Worm (Caenorhabditis elegans) whole organism, L4 larva: Measurements from ENCODE around the gene C35A5.3.

Source experiments
- D1046.2 ChIP-seq: fragments of 200-800 bp; sonication (Bioruptor generic); IDR thresholded peaks from 2 replicates; pipeline ENCODE4 v1.3.6; 2022; ENCODE audit warnings: missing genetic modification characterization, missing compliant biosample characterization
- F26F4.8 ChIP-seq: fragments of 200-800 bp; sonication (Bioruptor generic); conservative IDR thresholded peaks from 2 replicates; pipeline ENCODE4 v1.3.6; 2022; ENCODE audit warnings: missing genetic modification characterization, missing compliant biosample characterization
- F44E2.7 ChIP-seq: fragments of 200-800 bp; sonication (Bioruptor generic); IDR thresholded peaks from 2 replicates; pipeline ENCODE4 v2.1.2; 2022; ENCODE audit warnings: missing genetic modification characterization, missing compliant biosample characterization
- T26A8.4 ChIP-seq: fragments of 200-800 bp; sonication (Bioruptor generic); IDR thresholded peaks from 2 replicates; pipeline ENCODE4 v1.3.6; 2022; ENCODE audit warnings: missing genetic modification characterization, missing compliant biosample characterization
- Y105C5A.15 ChIP-seq: fragments of 200-800 bp; sonication (Bioruptor generic); IDR thresholded peaks from 2 replicates; pipeline ENCODE4 v1.3.6; 2022; ENCODE audit warnings: missing genetic modification characterization, missing compliant biosample characterization
- Y48G9A.11 ChIP-seq: fragments of 200-800 bp; sonication (Bioruptor generic); IDR thresholded peaks from 2 replicates; pipeline ENCODE4 v1.3.6; 2022; ENCODE audit warnings: missing genetic modification reagents, missing genetic modification characterization, missing compliant biosample characterization
- ceh-20 ChIP-seq: fragments of 200-800 bp; sonication (Bioruptor generic); IDR thresholded peaks from 2 replicates; pipeline ENCODE4 v1.3.6; 2022; ENCODE audit warnings: missing genetic modification reagents, missing genetic modification characterization, missing compliant biosample characterization
- ces-1 ChIP-seq: fragments of 150-350 bp; sonication (generic microtip); optimal IDR thresholded peaks from 4 replicates; lab custom pipeline; 2014; ENCODE audit warnings: missing biosample characterization, missing genetic modification reagents, missing genetic modification characterization
- ctbp-1 ChIP-seq: fragments of 200-800 bp; sonication (Bioruptor generic); IDR thresholded peaks from 2 replicates; pipeline ENCODE4 v1.3.6; 2022; ENCODE audit warnings: missing genetic modification reagents, missing genetic modification characterization, missing compliant biosample characterization
- daf-16 ChIP-seq, 3 experiments: sonication (generic microtip); optimal IDR thresholded peaks; 2 replicates each; lab custom pipeline; 2016 to 2017; ENCODE audit warnings: missing genetic modification characterization in 3 of 3, missing genetic modification reagents in 3 of 3, mild to moderate bottlenecking in 2 of 3, missing compliant biosample characterization in 2 of 3, missing biosample characterization in 1 of 3, moderate library complexity in 1 of 3
- dmd-6 ChIP-seq: fragments of 200-800 bp; sonication (Bioruptor generic); IDR thresholded peaks from 2 replicates; pipeline ENCODE4 v1.3.6; 2022; ENCODE audit warnings: missing genetic modification reagents, missing genetic modification characterization, missing compliant biosample characterization
- dpl-1 ChIP-seq: fragments of 150-350 bp; optimal IDR thresholded peaks from 2 replicates; lab custom pipeline; 2014; ENCODE audit warnings: missing biosample characterization, missing genetic modification reagents, missing genetic modification characterization
- fos-1 ChIP-seq: fragments of 150-350 bp; optimal IDR thresholded peaks from 2 replicates; lab custom pipeline; 2014; ENCODE audit warnings: missing biosample characterization, missing genetic modification characterization
- gei-8 ChIP-seq: fragments of 200-800 bp; sonication (Bioruptor generic); optimal IDR thresholded peaks from 2 replicates; lab custom pipeline; 2018; ENCODE audit warnings: mild to moderate bottlenecking, missing genetic modification characterization, missing compliant biosample characterization
- lim-7 ChIP-seq: fragments of 200-800 bp; sonication (Bioruptor generic); IDR thresholded peaks from 2 replicates; pipeline ENCODE4 v1.3.6; 2022; ENCODE audit warnings: missing genetic modification characterization, missing compliant biosample characterization
- lin-1 ChIP-seq: fragments of 200-800 bp; sonication (Bioruptor generic); IDR thresholded peaks from 2 replicates; pipeline ENCODE4 v1.3.6; 2022; ENCODE audit warnings: missing genetic modification reagents, missing genetic modification characterization, missing compliant biosample characterization
- lin-39 ChIP-seq: fragments of 150-350 bp; optimal IDR thresholded peaks from 2 replicates; lab custom pipeline; 2014; ENCODE audit warnings: missing biosample characterization, missing genetic modification reagents, missing genetic modification characterization
- madf-5 ChIP-seq, 2 experiments: fragments of 200-800 bp; sonication (Bioruptor generic); IDR thresholded peaks; 2 replicates each; pipeline ENCODE4 v1.3.6; 2022; ENCODE audit warnings: missing compliant biosample characterization in 2 of 2, missing genetic modification characterization in 2 of 2
- mep-1 ChIP-seq: fragments of 150-350 bp; sonication (generic microtip); optimal IDR thresholded peaks from 3 replicates; lab custom pipeline; 2014; ENCODE audit warnings: missing biosample characterization, missing genetic modification characterization
- mxl-2 ChIP-seq: fragments of 200-800 bp; sonication (Bioruptor generic); conservative IDR thresholded peaks from 2 replicates; pipeline ENCODE4 v1.3.6; 2022; ENCODE audit warnings: missing genetic modification reagents, missing genetic modification characterization, missing compliant biosample characterization
- nhr-11 ChIP-seq: fragments of 150-350 bp; optimal IDR thresholded peaks from 2 replicates; lab custom pipeline; 2014; ENCODE audit warnings: missing biosample characterization, missing genetic modification characterization
- nhr-237 ChIP-seq: sonication (generic microtip); optimal IDR thresholded peaks from 2 replicates; lab custom pipeline; 2017; ENCODE audit warnings: missing biosample characterization, missing genetic modification characterization
- nhr-28 ChIP-seq: fragments of 150-350 bp; optimal IDR thresholded peaks from 2 replicates; lab custom pipeline; 2014; ENCODE audit warnings: missing biosample characterization, missing genetic modification characterization
- snpc-1.2 ChIP-seq: fragments of 200-800 bp; sonication (Bioruptor generic); IDR thresholded peaks from 2 replicates; pipeline ENCODE4 v1.3.6; 2022; ENCODE audit warnings: missing genetic modification reagents, missing genetic modification characterization, missing compliant biosample characterization
- unc-130 ChIP-seq: sonication (generic microtip); optimal IDR thresholded peaks from 2 replicates; lab custom pipeline; 2016; ENCODE audit warnings: missing genetic modification reagents, missing genetic modification characterization, missing compliant biosample characterization
- zag-1 ChIP-seq: fragments of 150-350 bp; optimal IDR thresholded peaks from 2 replicates; lab custom pipeline; 2014; ENCODE audit warnings: missing biosample characterization, missing genetic modification characterization
- ztf-11 ChIP-seq: fragments of 150-350 bp; optimal IDR thresholded peaks from 2 replicates; lab custom pipeline; 2014; ENCODE audit warnings: missing biosample characterization, missing genetic modification characterization

Gene C35A5.3

ce11 chrV:10453466-10453865, 47.7 kb downstream of the C35A5.3 start, which contains the start of gene Y32F6A.5 (continued):
- TF ChIP-seq fos-1 (no peak), nhr-11 (peak; percentile 51), dpl-1 (GFP tag; lab: Kevin White, UChicago) (no peak), T26A8.4 (GFP tag; lab: Robert Waterston, UW) (no peak), Y48G9A.11 (GFP tag; lab: Robert Waterston, UW) (no peak), gei-8 (no peak), zag-1 (no peak), snpc-1.2 (GFP tag; lab: Robert Waterston, UW) (no peak), F26F4.8 (GFP tag; lab: Robert Waterston, UW) (no peak), ces-1 (no peak), ceh-20 (peak; percentile 65), nhr-237 (no peak), mep-1 (no peak), D1046.2 (GFP tag; lab: Robert Waterston, UW) (no peak), F44E2.7 (GFP tag; lab: Robert Waterston, UW) (no peak), dmd-6 (GFP tag; lab: Robert Waterston, UW) (no peak), daf-16 (GFP tag; optimal IDR thresholded peaks at IDR 0.05; lab: Kevin White, UChicago) (peak in 1 of 2 experiments; percentile 74), daf-16 (tag; optimal IDR thresholded peaks at IDR 0.05; lab: Kevin White, UChicago) (no peak), nhr-28 (no peak), lin-39 (no peak), ztf-11 (tag; lab: Kevin White, UChicago) (no peak), unc-130 (no peak)

- peak; percentile 61; the same call in 1 of the 2 replicates for TF ChIP-seq Y105C5A.15 (GFP tag; lab: Robert Waterston, UW)
- TF ChIP-seq mxl-2 (GFP tag; lab: Robert Waterston, UW) = 0 out of 2 replicates have a peak, but pooled peaks have one; percentile 22
- TF ChIP-seq lim-7 (GFP tag; lab: Robert Waterston, UW) = peak; percentile 62; the same call in 1 of the 2 replicates
- peak in 1 of 2 experiments; percentile 74; a peak in 1 of 4 replicates for TF ChIP-seq madf-5 (GFP tag; IDR thresholded peaks at IDR 0.05; lab: Robert Waterston, UW)
- 0 out of 2 replicates have a peak, but pooled peaks have one; percentile 16 for TF ChIP-seq lin-1 (GFP tag; lab: Robert Waterston, UW)
- 0 out of 2 replicates have a peak, but pooled peaks have one; percentile 11 for TF ChIP-seq ctbp-1 (GFP tag; lab: Robert Waterston, UW)
- peak; percentile 89 for TF ChIP-seq F26F4.8 (GFP tag; lab: Robert Waterston, UW)
These were observed 50.8 kb downstream of the C35A5.3 start for ce11 chrV:10450355-10450754.

ce11 chrV:10449947-10450346, 51.2 kb downstream of the C35A5.3 start:
- TF ChIP-seq dmd-6 (GFP tag; lab: Robert Waterston, UW) = 0 out of 2 replicates have a peak, but pooled peaks have one; percentile 9
- TF ChIP-seq, all 104 proteins: peak for 1; not testable (repeated sequence) for 103
